Fruit fly (Drosophila melanogaster) whole organism, wandering third instar larva: ENCODE results near the gene Gr93d.

ENCODE experiments used
- Abd-B ChIP-seq: fragments of >200 bp; optimal IDR thresholded peaks from 2 replicates; lab custom pipeline; 2017; ENCODE audit warnings: missing biosample characterization, missing genetic modification characterization
- CG32264 ChIP-seq: fragments of 200-800 bp; sonication (Bioruptor generic); optimal IDR thresholded peaks from 2 replicates; lab custom pipeline; 2016; ENCODE audit warnings: missing biosample characterization, missing genetic modification characterization
- CG9705 ChIP-seq: fragments of 200-800 bp; sonication (Bioruptor generic); optimal IDR thresholded peaks from 2 replicates; lab custom pipeline; 2018; ENCODE audit warnings: missing biosample characterization, mild to moderate bottlenecking, missing genetic modification characterization
- CrebA ChIP-seq: fragments of 200-800 bp; sonication (Bioruptor generic); optimal IDR thresholded peaks from 2 replicates; lab custom pipeline; 2016; ENCODE audit warnings: missing biosample characterization, mild to moderate bottlenecking, missing genetic modification characterization, borderline replicate concordance
- Dfd ChIP-seq: fragments of >200 bp; optimal IDR thresholded peaks from 2 replicates; lab custom pipeline; 2017; ENCODE audit warnings: missing biosample characterization, missing genetic modification characterization
- Dif ChIP-seq: fragments of 200-275, 200-300 bp; sonication (Bioruptor generic); optimal IDR thresholded peaks from 2 replicates; lab custom pipeline; 2018; ENCODE audit warnings: missing biosample characterization, missing genetic modification characterization; ENCODE audit not compliant: partially characterized antibody
- GATAd ChIP-seq: sonication (Bioruptor generic); optimal IDR thresholded peaks from 2 replicates; lab custom pipeline; 2016; ENCODE audit warnings: missing biosample characterization, missing genetic modification characterization
- HLH106 ChIP-seq: fragments of 200-800 bp; optimal IDR thresholded peaks from 3 replicates; lab custom pipeline; 2019; ENCODE audit warnings: missing biosample characterization, mild to moderate bottlenecking, missing genetic modification characterization, moderate library complexity
- Hnf4 ChIP-seq: fragments of 200-800 bp; sonication (Bioruptor generic); optimal IDR thresholded peaks from 2 replicates; lab custom pipeline; 2016; ENCODE audit warnings: missing biosample characterization, mild to moderate bottlenecking, missing genetic modification characterization
- Hr78 ChIP-seq: fragments of >200 bp; optimal IDR thresholded peaks from 2 replicates; lab custom pipeline; 2017; ENCODE audit warnings: missing biosample characterization, missing genetic modification characterization
- Hr83 ChIP-seq: fragments of 200-300 bp; sonication (Bioruptor generic); optimal IDR thresholded peaks from 2 replicates; lab custom pipeline; 2016; ENCODE audit warnings: missing biosample characterization, mild to moderate bottlenecking, missing genetic modification characterization, moderate library complexity; ENCODE audit not compliant: poor library complexity, severe bottlenecking
- Jra ChIP-seq: sonication (Bioruptor generic); optimal IDR thresholded peaks from 2 replicates; lab custom pipeline; 2016; ENCODE audit warnings: missing biosample characterization, missing genetic modification characterization
- Mio ChIP-seq: sonication (Bioruptor generic); optimal IDR thresholded peaks from 2 replicates; lab custom pipeline; 2016; ENCODE audit warnings: missing biosample characterization, missing genetic modification characterization
- Myc ChIP-seq: fragments of >200 bp; optimal IDR thresholded peaks from 2 replicates; lab custom pipeline; 2017
- N ChIP-seq: fragments of >200 bp; optimal IDR thresholded peaks from 2 replicates; lab custom pipeline; 2018; ENCODE audit warnings: missing biosample characterization, missing external identifiers, missing genetic modification characterization
- OdsH ChIP-seq: fragments of 200-800 bp; sonication (Bioruptor generic); optimal IDR thresholded peaks from 2 replicates; lab custom pipeline; 2016; ENCODE audit warnings: missing biosample characterization, mild to moderate bottlenecking, missing genetic modification characterization
- Rel ChIP-seq, 2 experiments: fragments of 200-800 bp; sonication (Bioruptor generic) in 1 of 2; optimal IDR thresholded peaks; 2 replicates in 1 of 2; 3 replicates in 1 of 2; lab custom pipeline; 2016 to 2019; ENCODE audit warnings: mild to moderate bottlenecking in 2 of 2, missing biosample characterization in 2 of 2, missing genetic modification characterization in 2 of 2, moderate library complexity in 1 of 2
- Sp1 ChIP-seq: fragments of 200-800 bp; sonication (Bioruptor generic); optimal IDR thresholded peaks from 3 replicates; lab custom pipeline; 2019; ENCODE audit warnings: missing biosample characterization, mild to moderate bottlenecking, missing genetic modification characterization, moderate library complexity
- Vsx2 ChIP-seq: fragments of 200-300, 225-300 bp; sonication (Bioruptor generic); optimal IDR thresholded peaks from 2 replicates; lab custom pipeline; 2018; ENCODE audit warnings: missing biosample characterization, missing genetic modification characterization; ENCODE audit not compliant: partially characterized antibody
- br ChIP-seq: fragments of 200-800 bp; sonication (Bioruptor generic); optimal IDR thresholded peaks from 2 replicates; lab custom pipeline; 2016; ENCODE audit warnings: missing biosample characterization, missing genetic modification characterization
- brk ChIP-seq: fragments of 200-800 bp; sonication (Bioruptor generic); optimal IDR thresholded peaks from 2 replicates; lab custom pipeline; 2016; ENCODE audit warnings: missing biosample characterization, mild to moderate bottlenecking, missing genetic modification characterization
- dl ChIP-seq, 2 experiments: fragments of 175-275, 200-275 bp in 1 of 2; fragments of 200-275 bp in 1 of 2; sonication (Bioruptor generic); optimal IDR thresholded peaks; lab custom pipeline; 2018; ENCODE audit warnings: mild to moderate bottlenecking in 2 of 2, missing biosample characterization in 2 of 2, missing genetic modification characterization in 2 of 2, moderate library complexity in 2 of 2; ENCODE audit not compliant: partially characterized antibody in 2 of 2, insufficient read depth in 1 of 2
- dmrt93B ChIP-seq: fragments of 200-800 bp; sonication (Bioruptor generic); optimal IDR thresholded peaks from 2 replicates; lab custom pipeline; 2018; ENCODE audit warnings: missing biosample characterization, mild to moderate bottlenecking, missing genetic modification characterization
- dsf ChIP-seq: sonication (Bioruptor generic); optimal IDR thresholded peaks from 2 replicates; lab custom pipeline; 2016; ENCODE audit warnings: missing biosample characterization, missing genetic modification characterization, borderline replicate concordance
- ey ChIP-seq: fragments of 200-800 bp; sonication (Bioruptor generic); optimal IDR thresholded peaks from 2 replicates; lab custom pipeline; 2016; ENCODE audit warnings: missing biosample characterization, missing genetic modification characterization
- foxo ChIP-seq, 2 experiments: fragments of 200-800 bp; sonication (Bioruptor generic); optimal IDR thresholded peaks; 2 replicates in 1 of 2; 3 replicates in 1 of 2; lab custom pipeline; 2016 to 2017; ENCODE audit warnings: missing biosample characterization in 2 of 2, missing genetic modification characterization in 2 of 2
- fru ChIP-seq: fragments of 200-800 bp; sonication (Bioruptor generic); optimal IDR thresholded peaks from 3 replicates; lab custom pipeline; 2016; ENCODE audit warnings: missing biosample characterization, mild to moderate bottlenecking, missing genetic modification characterization
- h ChIP-seq: fragments of 200-800 bp; sonication (Bioruptor generic); optimal IDR thresholded peaks from 3 replicates; lab custom pipeline; 2016; ENCODE audit warnings: missing biosample characterization, mild to moderate bottlenecking, missing genetic modification characterization
- jim ChIP-seq: fragments of 175-275, 200-325 bp; sonication (Bioruptor generic); optimal IDR thresholded peaks from 2 replicates; lab custom pipeline; 2016; ENCODE audit warnings: missing biosample characterization, mild to moderate bottlenecking, missing genetic modification characterization
- lola ChIP-seq: fragments of >200 bp; optimal IDR thresholded peaks from 2 replicates; lab custom pipeline; 2017; ENCODE audit warnings: missing biosample characterization, missing genetic modification characterization
- pan ChIP-seq: fragments of >200 bp; optimal IDR thresholded peaks from 2 replicates; lab custom pipeline; 2017
- psq ChIP-seq: fragments of 200-800 bp; sonication (Bioruptor generic); optimal IDR thresholded peaks from 3 replicates; lab custom pipeline; 2017; ENCODE audit warnings: missing biosample characterization, mild to moderate bottlenecking, missing genetic modification characterization, moderate library complexity
- rgr ChIP-seq: fragments of 200-800 bp; sonication (Bioruptor generic); optimal IDR thresholded peaks from 3 replicates; lab custom pipeline; 2016; ENCODE audit warnings: missing biosample characterization, mild to moderate bottlenecking, missing genetic modification characterization
- sage ChIP-seq: fragments of 200-800 bp; sonication (Bioruptor generic); optimal IDR thresholded peaks from 2 replicates; lab custom pipeline; 2016; ENCODE audit warnings: missing biosample characterization, mild to moderate bottlenecking, missing genetic modification characterization
- sv ChIP-seq: fragments of 200-800 bp; sonication (Bioruptor generic); optimal IDR thresholded peaks from 3 replicates; lab custom pipeline; 2016; ENCODE audit warnings: missing biosample characterization, missing genetic modification characterization
- tai ChIP-seq: sonication (Bioruptor generic); optimal IDR thresholded peaks from 2 replicates; lab custom pipeline; 2016; ENCODE audit warnings: missing biosample characterization, missing genetic modification characterization
- usp ChIP-seq: fragments of >200 bp; optimal IDR thresholded peaks from 2 replicates; lab custom pipeline; 2017; ENCODE audit warnings: missing biosample characterization, missing genetic modification characterization
- woc ChIP-seq: sonication (Bioruptor generic); optimal IDR thresholded peaks from 2 replicates; lab custom pipeline; 2016; ENCODE audit warnings: missing biosample characterization, mild to moderate bottlenecking, missing genetic modification characterization

Gene Gr93d

DNA sequence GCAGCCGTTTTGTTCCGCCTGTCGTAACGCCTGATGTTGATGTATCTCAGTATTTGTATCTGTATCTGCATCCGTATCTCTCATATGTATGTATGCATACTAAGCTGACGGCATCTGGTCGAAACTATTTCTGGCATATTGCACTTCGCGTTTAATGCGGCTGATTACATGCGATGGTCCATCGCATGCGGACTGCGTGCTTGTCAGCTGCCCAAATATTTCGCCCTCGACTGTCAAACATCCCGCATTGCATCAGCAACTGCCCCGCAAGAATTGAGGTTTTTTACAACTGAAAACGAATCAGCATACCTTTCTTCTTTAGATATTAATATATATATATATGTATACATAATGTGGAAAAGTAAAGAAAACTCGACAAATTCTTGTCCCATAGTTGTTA, 16.4 kb upstream of the Gr93d start:
- TF ChIP-seq fru (GFP tag; lab: Kevin White, UChicago) (no peak), woc (GFP tag; lab: Kevin White, UChicago) (no peak), OdsH (no peak), Hr83 (GFP tag; lab: Kevin White, UChicago) (no peak), pan (lab: Kevin White, UChicago) (no peak), usp (no peak), Hnf4 (GFP tag; lab: Kevin White, UChicago) (no peak), CrebA (GFP tag; lab: Kevin White, UChicago) (no peak), h (GFP tag; lab: Kevin White, UChicago) (no peak), dmrt93B (GFP tag; lab: Kevin White, UChicago) (no peak), Dif (GFP tag; lab: Kevin White, UChicago) (no peak), brk (GFP tag; lab: Kevin White, UChicago) (no peak), Myc (lab: Kevin White, UChicago) (no peak), lola (no peak), Vsx2 (GFP tag; lab: Kevin White, UChicago) (no peak), GATAd (GFP tag; lab: Kevin White, UChicago) (no peak), Dfd (GFP tag; lab: Kevin White, UChicago) (no peak)

DNA sequence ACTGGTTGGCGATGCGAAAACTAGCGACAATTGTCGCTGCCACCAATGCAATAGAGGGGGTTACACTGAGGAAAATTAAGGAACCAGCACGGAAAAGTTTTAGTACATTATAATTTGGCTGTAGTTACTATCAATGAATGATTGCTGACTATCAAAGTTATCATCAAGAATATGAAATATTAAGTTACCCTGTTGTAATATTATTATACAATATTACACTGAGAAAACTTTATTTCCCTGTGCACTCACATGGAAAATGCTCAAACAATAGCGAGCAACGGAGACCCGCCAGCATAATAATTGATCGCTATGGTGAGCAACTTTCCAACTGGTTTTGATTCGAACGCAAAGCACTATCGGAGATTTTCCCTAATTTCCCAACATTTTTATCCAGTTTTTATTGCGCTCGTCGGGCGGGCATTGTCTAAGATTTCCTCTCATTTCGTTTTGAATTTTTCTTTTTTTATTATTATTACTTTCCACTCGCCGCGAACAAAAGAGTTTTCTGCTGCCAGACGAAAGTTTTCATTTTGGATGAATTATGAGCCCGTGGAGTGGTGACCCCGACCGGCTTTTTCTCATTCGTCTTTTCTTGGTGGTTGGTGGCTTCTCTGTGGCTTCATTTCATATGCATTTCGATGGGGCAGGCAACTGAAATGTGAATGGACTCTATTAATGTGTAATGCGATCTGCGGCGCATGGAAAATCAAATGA, 15.8 kb upstream of the Gr93d start:
- TF ChIP-seq tai = no peak
- no peak for TF ChIP-seq rgr (GFP tag; lab: Kevin White, UChicago)
- TF ChIP-seq OdsH = no peak
- TF ChIP-seq dl (GFP tag; optimal IDR thresholded peaks at IDR 0.05; lab: Kevin White, UChicago; ENCODE audit: insufficient read depth in 1 of 2, partially characterized antibody in 2 of 2) = no peak
- TF ChIP-seq fru (GFP tag; lab: Kevin White, UChicago) = no peak
- TF ChIP-seq Dfd (GFP tag; lab: Kevin White, UChicago) = no peak
- no peak for TF ChIP-seq Myc (lab: Kevin White, UChicago)
- no peak for TF ChIP-seq lola
- no peak for TF ChIP-seq HLH106
- no peak for TF ChIP-seq GATAd (GFP tag; lab: Kevin White, UChicago)
- TF ChIP-seq Hnf4 (GFP tag; lab: Kevin White, UChicago) = no peak
- no peak for TF ChIP-seq brk (GFP tag; lab: Kevin White, UChicago)
- no peak for TF ChIP-seq Jra (GFP tag; lab: Kevin White, UChicago)
- TF ChIP-seq Dif (GFP tag; lab: Kevin White, UChicago) = no peak
- TF ChIP-seq Vsx2 (GFP tag; lab: Kevin White, UChicago) = no peak
- TF ChIP-seq br (GFP tag; lab: Kevin White, UChicago) = no peak
- no peak for TF ChIP-seq foxo (GFP tag; optimal IDR thresholded peaks at IDR 0.05; lab: Kevin White, UChicago)
- TF ChIP-seq, all 38 proteins: peak for 0

DNA sequence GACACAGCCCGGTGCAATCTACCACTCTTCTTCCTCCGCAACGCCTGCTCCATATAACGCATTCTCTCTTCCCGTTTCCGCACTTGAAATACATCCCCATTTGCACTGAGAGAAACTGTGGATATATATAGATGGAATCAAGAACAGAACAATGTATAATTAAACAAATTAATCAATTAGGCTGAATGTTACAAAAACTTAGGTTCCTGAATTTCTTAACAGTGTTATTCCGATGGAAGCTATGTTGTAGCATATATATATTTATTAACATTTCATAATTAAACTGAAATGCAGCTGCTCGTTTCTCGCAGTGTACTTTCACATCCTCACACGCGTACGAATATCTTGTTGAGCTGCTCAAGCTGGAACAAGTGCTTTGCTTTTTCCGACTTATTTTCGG, 13.1 kb upstream of the Gr93d start:
- TF ChIP-seq N (GFP tag; lab: Kevin White, UChicago) (no peak), Dif (GFP tag; lab: Kevin White, UChicago) (no peak), GATAd (GFP tag; lab: Kevin White, UChicago) (peak; percentile 1), foxo (GFP tag; optimal IDR thresholded peaks at IDR 0.05; lab: Kevin White, UChicago) (peak in 1 of 2 experiments; percentile 96), Dfd (GFP tag; lab: Kevin White, UChicago) (no peak), tai (peak; percentile 83), Hnf4 (GFP tag; lab: Kevin White, UChicago) (peak; percentile 91), Hr83 (GFP tag; lab: Kevin White, UChicago) (no peak), jim (no peak), sage (GFP tag; lab: Kevin White, UChicago) (peak; percentile 86), fru (GFP tag; lab: Kevin White, UChicago) (peak; percentile 97), h (GFP tag; lab: Kevin White, UChicago) (peak; percentile 96), pan (lab: Kevin White, UChicago) (no peak), OdsH (peak; percentile 92), dl (GFP tag; optimal IDR thresholded peaks at IDR 0.05; lab: Kevin White, UChicago; ENCODE audit: insufficient read depth in 1 of 2, partially characterized antibody in 2 of 2) (no peak), usp (no peak), dsf (GFP tag; lab: Kevin White, UChicago) (peak; percentile 76), Abd-B (GFP tag; lab: Kevin White, UChicago) (no peak), Rel (GFP tag; optimal IDR thresholded peaks at IDR 0.05; lab: Kevin White, UChicago) (peak; percentile 70), Rel (tag; optimal IDR thresholded peaks at IDR 0.05; lab: Kevin White, UChicago) (peak; percentile 75), Vsx2 (GFP tag; lab: Kevin White, UChicago) (no peak), CG32264 (peak; percentile 68), Mio (GFP tag; lab: Kevin White, UChicago) (peak; percentile 12), HLH106 (peak; percentile 95), psq (GFP tag; lab: Kevin White, UChicago) (peak; percentile 94), Myc (lab: Kevin White, UChicago) (no peak), brk (GFP tag; lab: Kevin White, UChicago) (peak; percentile 85), dmrt93B (GFP tag; lab: Kevin White, UChicago) (peak; percentile 84), woc (GFP tag; lab: Kevin White, UChicago) (peak; percentile 89), CG9705 (peak; percentile 85), rgr (GFP tag; lab: Kevin White, UChicago) (peak; percentile 92), br (GFP tag; lab: Kevin White, UChicago) (peak; percentile 95), Jra (GFP tag; lab: Kevin White, UChicago) (peak; percentile 85), Hr78 (no peak), CrebA (GFP tag; lab: Kevin White, UChicago) (peak; percentile 8), Sp1 (peak; percentile 95), ey (peak; percentile 95), lola (no peak), sv (GFP tag; lab: Kevin White, UChicago) (peak; percentile 5)
